Worm (Caenorhabditis elegans): Measurements from ENCODE around the gene Y38H6C.13.

Gene Y38H6C.13

ce11 chrV:20544610-20545009 lies 17.0 kb downstream of the Y38H6C.13 start:
- TF ChIP-seq dve-1 (tag; optimal IDR thresholded peaks at IDR 0.05) (no peak), syd-9 (tag; optimal IDR thresholded peaks at IDR 0.05) (no peak), C38D4.7 (GFP tag; optimal IDR thresholded peaks at IDR 0.05) (no peak), zip-5 (tag; optimal IDR thresholded peaks at IDR 0.05) (no peak), ceh-30 (tag; optimal IDR thresholded peaks at IDR 0.05) (no peak), ztf-16 (tag; optimal IDR thresholded peaks at IDR 0.05) (no peak), che-1 (tag; optimal IDR thresholded peaks at IDR 0.05) (no peak), tbx-7 (tag; optimal IDR thresholded peaks at IDR 0.05) (no peak), pha-4 (tag; optimal IDR thresholded peaks at IDR 0.05) (no peak), unc-55 (GFP tag; optimal IDR thresholded peaks at IDR 0.05) (no peak), ceh-31 (tag; optimal IDR thresholded peaks at IDR 0.05) (no peak), C08G9.2 (tag; optimal IDR thresholded peaks at IDR 0.05) (no peak), rnt-1 (tag; optimal IDR thresholded peaks at IDR 0.05) (no peak), fkh-10 (GFP tag; optimal IDR thresholded peaks at IDR 0.05) (no peak), ref-2 (tag; optimal IDR thresholded peaks at IDR 0.05) (no peak), sox-4 (tag; optimal IDR thresholded peaks at IDR 0.05) (no peak), ama-1 (optimal IDR thresholded peaks at IDR 0.05) (no peak), ceh-24 (tag; optimal IDR thresholded peaks at IDR 0.05) (no peak), ceh-45 (GFP tag; IDR thresholded peaks at IDR 0.05) (no peak)

ce11 chrV:20545742-20546141 lies 18.1 kb downstream of the Y38H6C.13 start:
- TF ChIP-seq nfya-1 (tag; optimal IDR thresholded peaks at IDR 0.05) (no peak), ceh-45 (GFP tag; IDR thresholded peaks at IDR 0.05) (no peak), fax-1 (tag; optimal IDR thresholded peaks at IDR 0.05) (no peak)

ce11 chrV:20547048-20547447 lies 19.5 kb downstream of the Y38H6C.13 start, which contains the start of gene Y38H6C.18:
Y38H6C.18 (minus strand) TSS chrV:20547148.
- TF ChIP-seq pax-1 (tag; optimal IDR thresholded peaks at IDR 0.05) (no peak), npax-4 (tag; optimal IDR thresholded peaks at IDR 0.05) (no peak), pros-1 (tag; optimal IDR thresholded peaks at IDR 0.05) (no peak), syd-9 (tag; optimal IDR thresholded peaks at IDR 0.05) (no peak), elt-2 (tag; optimal IDR thresholded peaks at IDR 0.05) (no peak), C08G9.2 (tag; optimal IDR thresholded peaks at IDR 0.05) (no peak), che-1 (tag; optimal IDR thresholded peaks at IDR 0.05) (no peak), T23F11.4 (GFP tag; optimal IDR thresholded peaks at IDR 0.05) (no peak), nhr-232 (tag; optimal IDR thresholded peaks at IDR 0.05) (no peak)

ce11 chrV:20551096-20551495 lies 23.5 kb downstream of the Y38H6C.13 start, which contains the start of gene Y38H6C.20:
Y38H6C.20 (minus strand) TSS chrV:20551196.
- no peak for TF ChIP-seq pha-2 (tag; optimal IDR thresholded peaks at IDR 0.05)
- no peak for TF ChIP-seq pag-3 (tag; optimal IDR thresholded peaks at IDR 0.05; ENCODE audit: borderline replicate concordance)
- no peak for TF ChIP-seq madf-2 (tag; optimal IDR thresholded peaks at IDR 0.05)
- TF ChIP-seq ref-2 (tag; optimal IDR thresholded peaks at IDR 0.05) = no peak
- no peak for TF ChIP-seq ceh-22 (tag; optimal IDR thresholded peaks at IDR 0.05)
- no peak for TF ChIP-seq unc-86 (tag; optimal IDR thresholded peaks at IDR 0.05)
- no peak for TF ChIP-seq dmd-4 (tag; optimal IDR thresholded peaks at IDR 0.05; ENCODE audit: borderline replicate concordance)
- no peak for TF ChIP-seq hlh-13 (GFP tag; optimal IDR thresholded peaks at IDR 0.05)
- no peak for TF ChIP-seq K09A11.1 (tag; optimal IDR thresholded peaks at IDR 0.05; ENCODE audit: insufficient read depth)
- no peak for TF ChIP-seq K02D7.2 (tag; optimal IDR thresholded peaks at IDR 0.05)
- TF ChIP-seq mec-3 (tag; optimal IDR thresholded peaks at IDR 0.05; ENCODE audit: borderline replicate concordance) = no peak
- TF ChIP-seq ceh-14 (tag; optimal IDR thresholded peaks at IDR 0.05) = no peak
- TF ChIP-seq ets-4 (tag; optimal IDR thresholded peaks at IDR 0.05) = no peak
